Fruit fly (Drosophila melanogaster): ENCODE data around the gene CG10510.
A peak's percentile ranks its signal among the peaks of the same experiment; 100 is the strongest.

The CG10510 gene

DNA sequence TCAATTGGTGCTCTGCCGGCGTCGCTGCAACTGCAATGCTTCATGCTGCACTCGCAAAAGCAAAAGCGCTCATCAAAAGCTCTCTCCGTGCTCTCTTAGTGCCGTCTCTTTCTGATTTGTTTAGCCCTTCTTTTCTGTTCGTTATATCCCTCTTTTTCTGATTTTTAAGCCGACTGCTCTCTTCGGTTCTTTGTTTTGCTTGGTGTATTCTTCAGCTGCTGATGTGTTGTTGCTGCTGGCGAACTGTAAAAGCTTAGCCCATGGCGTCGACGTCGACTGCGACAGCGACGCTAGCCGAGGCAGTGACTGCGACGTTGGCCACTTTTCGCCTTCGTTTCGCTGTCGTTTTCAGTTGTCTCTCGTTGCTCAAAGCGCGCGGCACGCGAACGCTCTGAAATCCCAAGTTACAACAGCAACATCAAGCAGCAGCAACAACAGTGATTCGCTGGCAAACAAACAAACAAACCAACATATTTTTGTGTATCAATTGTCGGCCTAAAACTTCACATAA lies 30.2 kb upstream of the CG10510 start:
- TF ChIP-seq dl (GFP tag; optimal IDR thresholded peaks at IDR 0.05; ENCODE audit: insufficient read depth in 1 of 2, partially characterized antibody in 2 of 2), result peak; percentile 58 to 70
- peak; percentile 10 for TF ChIP-seq rgr (GFP tag; optimal IDR thresholded peaks at IDR 0.05)
- TF ChIP-seq dsf (GFP tag; optimal IDR thresholded peaks at IDR 0.05; ENCODE audit: borderline replicate concordance), result no peak
- TF ChIP-seq usp (GFP tag; optimal IDR thresholded peaks at IDR 0.05), result no peak
- TF ChIP-seq psq (GFP tag; optimal IDR thresholded peaks at IDR 0.05), result peak; percentile 96
- no peak for TF ChIP-seq ey (GFP tag; optimal IDR thresholded peaks at IDR 0.05)
- peak; percentile 46 for TF ChIP-seq CrebA (GFP tag; optimal IDR thresholded peaks at IDR 0.05; ENCODE audit: borderline replicate concordance)
- peak; percentile 49 for TF ChIP-seq Sp1 (GFP tag; optimal IDR thresholded peaks at IDR 0.05)
- peak; percentile 45 for TF ChIP-seq Dif (GFP tag; optimal IDR thresholded peaks at IDR 0.05; ENCODE audit: partially characterized antibody)
- TF ChIP-seq br (GFP tag; optimal IDR thresholded peaks at IDR 0.05), result peak; percentile 1
- TF ChIP-seq h (GFP tag; optimal IDR thresholded peaks at IDR 0.05), result peak; percentile 57
- TF ChIP-seq Rel (GFP tag; optimal IDR thresholded peaks at IDR 0.05), result no peak
- TF ChIP-seq Rel (tag; optimal IDR thresholded peaks at IDR 0.05), result peak; percentile 47

DNA sequence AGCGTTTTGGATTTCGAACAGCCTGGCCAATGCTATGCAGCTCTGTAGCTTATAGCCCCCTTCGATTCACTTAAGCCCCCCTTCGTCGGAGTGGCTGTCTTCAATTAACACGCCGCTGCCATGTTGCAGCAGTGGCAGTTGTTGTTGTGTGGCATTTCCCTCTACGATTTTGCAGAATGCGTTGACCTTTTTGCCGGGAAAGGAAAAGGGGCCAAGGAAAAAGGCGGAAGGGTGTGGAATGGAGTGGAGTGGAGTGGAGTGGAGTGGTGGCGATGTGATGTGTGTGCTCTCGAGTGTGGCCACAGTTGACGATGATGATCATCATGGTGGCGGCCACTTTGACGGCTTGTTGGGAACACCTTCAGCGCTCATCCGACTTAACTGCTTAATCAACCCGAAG lies 28.5 kb upstream of the CG10510 start:
- TF ChIP-seq Dif (GFP tag; optimal IDR thresholded peaks at IDR 0.05; ENCODE audit: partially characterized antibody), result no peak
- TF ChIP-seq dsf (GFP tag; optimal IDR thresholded peaks at IDR 0.05; ENCODE audit: borderline replicate concordance), result no peak
- no peak for TF ChIP-seq rgr (GFP tag; optimal IDR thresholded peaks at IDR 0.05)
- TF ChIP-seq Hr78 (GFP tag; optimal IDR thresholded peaks at IDR 0.05), result no peak
- TF ChIP-seq Hnf4 (GFP tag; optimal IDR thresholded peaks at IDR 0.05), result no peak
- no peak for TF ChIP-seq Abd-B (GFP tag; optimal IDR thresholded peaks at IDR 0.05)

DNA sequence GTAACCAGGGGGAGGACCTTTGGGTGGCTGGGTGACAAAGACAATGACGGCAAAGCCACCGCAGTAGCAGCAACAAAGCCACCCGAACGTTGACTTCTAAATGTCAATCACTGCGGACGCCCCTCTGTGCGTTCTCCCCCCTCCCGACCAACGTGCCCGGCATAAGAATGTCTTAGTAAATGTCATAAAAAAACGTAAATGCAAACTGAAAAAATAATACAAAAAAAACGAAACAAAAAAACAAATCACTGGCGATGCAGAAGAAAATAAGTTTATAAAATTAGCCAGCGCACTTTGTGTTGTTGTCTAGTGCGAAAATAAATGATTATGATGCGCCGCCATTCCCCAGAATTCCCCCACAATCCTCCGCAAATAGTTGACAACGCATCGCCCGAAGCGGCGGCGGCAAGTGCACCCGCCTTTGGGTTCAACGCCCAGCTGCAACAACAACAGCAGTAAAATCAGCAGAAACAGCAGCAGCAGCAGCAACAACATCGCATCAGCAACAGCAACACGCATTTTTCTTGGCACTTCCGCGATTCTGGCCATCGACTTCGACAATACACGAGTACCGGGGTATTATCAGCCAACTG lies 27.2 kb upstream of the CG10510 start:
- TF ChIP-seq Dfd (GFP tag; optimal IDR thresholded peaks at IDR 0.05) (peak; percentile 21), CrebA (GFP tag; optimal IDR thresholded peaks at IDR 0.05; ENCODE audit: borderline replicate concordance) (no peak)

DNA sequence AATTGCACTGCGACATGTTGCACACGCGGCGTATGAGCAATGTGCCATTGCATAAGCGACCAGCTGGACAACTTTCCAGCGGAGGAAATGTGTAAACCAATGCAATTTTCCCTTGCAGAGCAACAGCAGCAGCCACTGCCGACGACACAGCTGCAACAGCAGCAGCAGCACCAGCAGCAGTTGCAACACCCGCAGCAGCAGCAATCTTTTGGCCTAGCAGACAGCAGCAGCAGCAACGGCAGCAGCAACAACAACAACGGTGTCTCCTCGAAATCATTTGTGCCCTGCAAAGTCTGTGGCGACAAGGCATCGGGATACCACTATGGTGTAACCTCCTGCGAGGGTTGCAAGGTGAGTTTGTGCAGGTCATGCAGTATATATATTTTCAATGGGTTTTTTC lies 20.9 kb upstream of the CG10510 start:
- TF ChIP-seq Vsx2 (GFP tag; optimal IDR thresholded peaks at IDR 0.05; ENCODE audit: partially characterized antibody) (no peak), Hr78 (GFP tag; optimal IDR thresholded peaks at IDR 0.05) (no peak), Dfd (GFP tag; optimal IDR thresholded peaks at IDR 0.05) (peak; percentile 92), Abd-B (GFP tag; optimal IDR thresholded peaks at IDR 0.05) (no peak), GATAd (GFP tag; optimal IDR thresholded peaks at IDR 0.05) (no peak), fru (GFP tag; optimal IDR thresholded peaks at IDR 0.05) (no peak), br (GFP tag; optimal IDR thresholded peaks at IDR 0.05) (no peak)

DNA sequence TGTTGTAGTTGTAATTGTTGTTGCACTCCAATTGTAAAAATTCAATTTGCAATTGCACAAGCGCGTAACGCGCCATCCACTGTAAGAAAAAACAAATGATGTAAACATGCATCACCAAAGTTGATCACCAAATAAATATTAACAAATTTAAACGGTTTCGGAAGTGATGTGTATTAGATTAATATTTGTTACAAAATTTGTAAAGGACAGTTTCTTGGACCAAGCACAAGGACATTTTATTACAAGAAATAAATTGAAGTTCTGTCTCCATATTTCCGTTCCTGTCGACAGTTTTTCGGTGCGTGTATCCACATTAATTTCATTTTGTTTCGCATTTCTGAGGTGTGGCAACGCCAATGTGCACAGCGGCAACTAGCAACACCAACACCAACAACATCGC lies 19.9 kb upstream of the CG10510 start:
- TF ChIP-seq Vsx2 (GFP tag; optimal IDR thresholded peaks at IDR 0.05; ENCODE audit: partially characterized antibody) (no peak), dsf (GFP tag; optimal IDR thresholded peaks at IDR 0.05; ENCODE audit: borderline replicate concordance) (no peak), Jra (GFP tag; optimal IDR thresholded peaks at IDR 0.05) (no peak), Hr83 (GFP tag; optimal IDR thresholded peaks at IDR 0.05; ENCODE audit: poor library complexity, severe bottlenecking) (no peak)

DNA sequence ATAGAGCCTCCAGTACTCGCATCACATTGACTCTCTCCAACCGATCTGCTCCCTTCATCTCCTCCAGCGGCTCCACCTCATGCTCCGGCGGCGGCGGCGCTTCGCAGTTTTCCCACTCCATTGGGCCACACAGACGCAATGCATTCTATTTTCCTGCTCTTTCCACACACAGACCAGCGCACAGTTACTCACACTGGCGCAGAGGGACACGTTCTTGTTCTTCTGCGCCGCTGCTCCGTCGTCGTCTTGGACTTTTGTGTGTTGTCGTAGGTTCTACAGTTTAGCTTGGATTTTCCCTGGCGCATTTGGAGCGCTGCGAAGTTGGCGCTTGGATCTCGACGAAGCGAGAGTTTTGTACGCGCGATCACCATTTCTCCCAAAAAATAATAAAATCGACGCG lies 16.4 kb upstream of the CG10510 start, which contains the start of gene Eip78C:
Gene Eip78C (plus strand): TSS at position 301 of the 400 bp plus-strand sequence.
- no peak for TF ChIP-seq N (GFP tag; optimal IDR thresholded peaks at IDR 0.05)
- TF ChIP-seq woc (GFP tag; optimal IDR thresholded peaks at IDR 0.05), result no peak
- TF ChIP-seq CG32264 (GFP tag; optimal IDR thresholded peaks at IDR 0.05), result no peak
- no peak for TF ChIP-seq HLH106 (tag; optimal IDR thresholded peaks at IDR 0.05)
- TF ChIP-seq br (GFP tag; optimal IDR thresholded peaks at IDR 0.05), result no peak
- TF ChIP-seq dmrt93B (GFP tag; optimal IDR thresholded peaks at IDR 0.05), result no peak
- TF ChIP-seq dl (GFP tag; optimal IDR thresholded peaks at IDR 0.05; ENCODE audit: insufficient read depth in 1 of 2, partially characterized antibody in 2 of 2), result no peak
- TF ChIP-seq Sp1 (GFP tag; optimal IDR thresholded peaks at IDR 0.05), result no peak
- no peak for TF ChIP-seq rgr (GFP tag; optimal IDR thresholded peaks at IDR 0.05)
- no peak for TF ChIP-seq fru (GFP tag; optimal IDR thresholded peaks at IDR 0.05)
- TF ChIP-seq OdsH (GFP tag; optimal IDR thresholded peaks at IDR 0.05), result no peak
- TF ChIP-seq brk (GFP tag; optimal IDR thresholded peaks at IDR 0.05), result no peak
- no peak for TF ChIP-seq Myc (optimal IDR thresholded peaks at IDR 0.05)
- TF ChIP-seq dsf (GFP tag; optimal IDR thresholded peaks at IDR 0.05; ENCODE audit: borderline replicate concordance), result no peak
- TF ChIP-seq Vsx2 (GFP tag; optimal IDR thresholded peaks at IDR 0.05; ENCODE audit: partially characterized antibody), result no peak
- TF ChIP-seq Mio (GFP tag; optimal IDR thresholded peaks at IDR 0.05), result no peak

All from whole organism, wandering third instar larva.